Worm (Caenorhabditis elegans): ENCODE measurements around the gene his-39.

Gene his-39

DNA sequence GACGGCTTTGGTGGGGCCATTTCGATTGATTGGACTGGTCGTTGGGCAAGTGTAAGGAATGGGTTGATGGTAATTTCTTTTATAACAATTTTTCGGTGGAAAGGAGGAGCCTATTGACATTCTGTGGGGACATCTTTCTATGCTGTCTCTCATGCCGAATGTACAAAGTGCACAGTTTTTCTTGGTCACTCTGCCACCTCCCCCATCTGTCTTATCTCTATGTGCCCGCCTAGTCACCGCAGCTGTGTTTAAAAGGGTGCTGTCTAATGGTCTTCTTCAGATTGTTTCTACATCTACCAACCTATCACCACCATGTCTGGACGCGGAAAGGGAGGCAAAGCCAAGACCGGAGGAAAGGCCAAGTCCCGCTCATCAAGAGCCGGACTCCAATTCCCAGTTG is 3.2 kb upstream of the his-39 start, which contains the start of the genes his-8 and his-7:
his-8 (minus strand) TSS at position 20 of the 400 bp plus-strand sequence.
his-7 (plus strand) TSS at position 313 of the 400 bp plus-strand sequence.
- peak; percentile 5; the same call in 1 of the 2 replicates for TF ChIP-seq madf-6 (GFP tag; IDR thresholded peaks at IDR 0.05)

- TF ChIP-seq ama-1 (optimal IDR thresholded peaks at IDR 0.05) (no peak), ama-1 (GFP tag; optimal IDR thresholded peaks at IDR 0.05) (no peak), attf-6 (GFP tag; IDR thresholded peaks at IDR 0.05) (no peak), fkh-3 (tag; optimal IDR thresholded peaks at IDR 0.05) (no peak), hsf-1 (GFP tag; IDR thresholded peaks at IDR 0.05) (no peak), dpff-1 (tag; optimal IDR thresholded peaks at IDR 0.05) (no peak), him-1 (tag; optimal IDR thresholded peaks at IDR 0.05) (no peak), pbrm-1 (GFP tag; IDR thresholded peaks at IDR 0.05) (no peak), B0336.3 (GFP tag; IDR thresholded peaks at IDR 0.05) (no peak), B0035.1 (tag; optimal IDR thresholded peaks at IDR 0.05) (no peak), let-607 (tag; optimal IDR thresholded peaks at IDR 0.05) (no peak), Y53G8AR.9 (GFP tag; conservative IDR thresholded peaks at IDR 0.05) (no peak)
These were observed 2.4 kb upstream of the his-39 start for ce11 chrV:8533916-8534315.

ce11 chrV:8534534-8535283 is 1.6 kb upstream of the his-39 start, which contains the start of the genes his-6 and his-5:
Gene his-6 (minus strand): TSS chrV:8534977.
Gene his-5 (plus strand): TSS chrV:8535214.
- TF ChIP-seq C06A6.2 (GFP tag; conservative IDR thresholded peaks at IDR 0.05) (peak; percentile 58; the same call in 1 of the 2 replicates), F39B2.1 (GFP tag; IDR thresholded peaks at IDR 0.05) (peak; percentile 98), sea-2 (GFP tag; IDR thresholded peaks at IDR 0.05) (0 out of 2 replicates have a peak, but pooled peaks have one; percentile 10), dox-1 (GFP tag; IDR thresholded peaks at IDR 0.05) (peak; percentile 69), hmg-1.2 (GFP tag; IDR thresholded peaks at IDR 0.05) (peak; percentile 30; the same call in 1 of the 2 replicates), D2030.7 (GFP tag; IDR thresholded peaks at IDR 0.05) (peak; percentile 35; the same call in 1 of the 2 replicates), mcd-1 (GFP tag; IDR thresholded peaks at IDR 0.05) (0 out of 2 replicates have a peak, but pooled peaks have one; percentile 36), pbrm-1 (GFP tag; IDR thresholded peaks at IDR 0.05) (0 out of 2 replicates have a peak, but pooled peaks have one; percentile 30)

DNA sequence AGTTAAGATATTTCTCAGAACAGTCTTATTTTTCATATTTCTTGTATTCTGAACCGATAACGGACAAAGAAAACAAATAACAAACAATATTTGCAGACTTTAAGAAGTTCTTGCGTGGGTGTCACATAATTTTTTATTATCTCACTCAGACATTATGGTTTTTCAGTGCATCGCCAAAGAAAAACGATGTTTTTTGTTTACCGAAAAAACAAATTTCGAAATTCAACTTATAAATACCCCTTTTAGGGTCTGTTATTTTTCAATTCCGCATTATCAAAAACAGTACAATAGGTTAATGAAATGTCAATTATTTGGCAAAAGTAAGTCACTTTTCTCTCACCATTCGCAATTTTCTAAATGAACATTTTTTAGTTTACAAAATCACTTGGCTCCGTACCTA is 718 bp downstream of the his-39 start, which contains the start of gene otpl-4:
otpl-4 (plus strand) TSS at position 301 of the 400 bp plus-strand sequence.
- no peak for TF ChIP-seq mes-4 (tag; optimal IDR thresholded peaks at IDR 0.05)
- TF ChIP-seq hsf-1 (GFP tag; IDR thresholded peaks at IDR 0.05), result no peak
- TF ChIP-seq T07F8.4 (tag; optimal IDR thresholded peaks at IDR 0.05), result no peak
- TF ChIP-seq lin-35 (GFP tag; optimal IDR thresholded peaks at IDR 0.05), result no peak
- no peak for TF ChIP-seq F37B4.10 (GFP tag; IDR thresholded peaks at IDR 0.05)
- no peak for TF ChIP-seq sea-2 (GFP tag; IDR thresholded peaks at IDR 0.05)
- no peak for TF ChIP-seq lsy-27 (tag; optimal IDR thresholded peaks at IDR 0.05; ENCODE audit: borderline replicate concordance, insufficient read depth)
- no peak for TF ChIP-seq efl-1 (GFP tag; optimal IDR thresholded peaks at IDR 0.05)
- no peak for TF ChIP-seq him-1 (tag; optimal IDR thresholded peaks at IDR 0.05)
- no peak for TF ChIP-seq ekl-4 (GFP tag; IDR thresholded peaks at IDR 0.05)

ce11 chrV:8545531-8546224 is 9.4 kb downstream of the his-39 start, which contains the start of the genes slc-17.8 and asns-1:
Gene slc-17.8 (minus strand): TSS chrV:8545581.
Gene asns-1 (plus strand): TSS chrV:8546174.
- TF ChIP-seq ZK185.1 (tag; optimal IDR thresholded peaks at IDR 0.05; ENCODE audit: poor library complexity, severe bottlenecking) (no peak), F57A8.1 (GFP tag; optimal IDR thresholded peaks at IDR 0.05) (peak; percentile 11), nhr-27 (tag; optimal IDR thresholded peaks at IDR 0.05) (no peak), hrde-1 (tag; optimal IDR thresholded peaks at IDR 0.05; ENCODE audit: borderline replicate concordance) (no peak), egl-44 (GFP tag; IDR thresholded peaks at IDR 0.05) (no peak), pha-4 (tag; optimal IDR thresholded peaks at IDR 0.05) (no peak), C06A6.2 (GFP tag; conservative IDR thresholded peaks at IDR 0.05) (no peak), ccch-3 (GFP tag; optimal IDR thresholded peaks at IDR 0.05) (no peak), F33H1.4 (GFP tag; IDR thresholded peaks at IDR 0.05) (no peak), egrh-3 (GFP tag; IDR thresholded peaks at IDR 0.05) (peak; percentile 69; the same call in 1 of the 2 replicates), zfh-2 (GFP tag; conservative IDR thresholded peaks at IDR 0.05) (peak; percentile 84), ceh-58 (GFP tag; IDR thresholded peaks at IDR 0.05) (no peak), lsl-1 (GFP tag; optimal IDR thresholded peaks at IDR 0.05) (no peak)
